Worm (Caenorhabditis elegans): ENCODE results near the gene ugt-39.

DNA sequence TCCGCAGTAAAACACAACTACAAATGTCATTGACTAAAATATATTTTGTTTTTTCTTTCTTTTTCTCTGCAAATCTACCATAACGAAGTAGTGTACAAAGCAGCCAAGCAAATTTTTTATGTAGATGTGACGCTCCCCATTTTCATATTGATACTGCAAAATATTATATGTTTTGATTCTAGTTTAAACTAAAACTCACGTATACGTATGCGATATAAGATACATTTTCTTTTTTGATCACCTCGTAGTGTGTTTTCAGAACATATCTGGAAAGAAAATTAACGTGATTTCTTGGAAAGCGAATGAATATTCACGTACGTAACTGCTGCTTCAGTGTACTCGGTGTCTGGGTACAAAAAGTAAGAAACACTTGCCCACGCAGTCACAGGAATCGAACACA is 20.1 kb upstream of the ugt-39 start:
- TF ChIP-seq ceh-82 (tag; optimal IDR thresholded peaks at IDR 0.05), result no peak
- no peak for TF ChIP-seq ama-1 (optimal IDR thresholded peaks at IDR 0.05)
- no peak for TF ChIP-seq ces-1 (GFP tag; optimal IDR thresholded peaks at IDR 0.05)
- no peak for TF ChIP-seq unc-62 (GFP tag; optimal IDR thresholded peaks at IDR 0.05)
- TF ChIP-seq mdl-1 (tag; optimal IDR thresholded peaks at IDR 0.05), result no peak
- no peak for TF ChIP-seq sptf-1 (tag; optimal IDR thresholded peaks at IDR 0.05)
- TF ChIP-seq mep-1 (tag; optimal IDR thresholded peaks at IDR 0.05), result no peak
- no peak for TF ChIP-seq lin-39 (tag; optimal IDR thresholded peaks at IDR 0.05)
- no peak for TF ChIP-seq lin-35 (GFP tag; optimal IDR thresholded peaks at IDR 0.05)
- no peak for TF ChIP-seq unc-86 (tag; optimal IDR thresholded peaks at IDR 0.05)
- no peak for TF ChIP-seq nhr-76 (tag; optimal IDR thresholded peaks at IDR 0.05)
- TF ChIP-seq snpc-4 (tag; optimal IDR thresholded peaks at IDR 0.05), result no peak
